Worm (Caenorhabditis elegans) whole organism, L2 larva: ENCODE results near the gene fbxb-30.
"Not testable (repeated sequence)": the region's sequence is repeated elsewhere in the genome, so short reads cannot be mapped to it uniquely, and the experiment has no call there.

Experiments used
- C34F6.9 ChIP-seq: fragments of 150-350 bp; optimal IDR thresholded peaks from 2 replicates; lab custom pipeline; 2014; ENCODE audit warnings: missing biosample characterization, missing genetic modification characterization
- F13H6.1 ChIP-seq: sonication (generic microtip); optimal IDR thresholded peaks from 2 replicates; lab custom pipeline; 2016; ENCODE audit warnings: missing genetic modification characterization, missing compliant biosample characterization
- R02D3.7 ChIP-seq: fragments of 150-350 bp; optimal IDR thresholded peaks from 2 replicates; lab custom pipeline; 2014; ENCODE audit warnings: missing biosample characterization, missing genetic modification characterization
- Y55F3AM.14 ChIP-seq: fragments of 200-800 bp; sonication (Bioruptor generic); optimal IDR thresholded peaks from 2 replicates; lab custom pipeline; 2018; ENCODE audit warnings: mild to moderate bottlenecking, missing genetic modification characterization, missing compliant biosample characterization
- ZK546.5 ChIP-seq: sonication (generic microtip); optimal IDR thresholded peaks from 2 replicates; lab custom pipeline; 2017; ENCODE audit warnings: missing biosample characterization, missing genetic modification characterization
- aly-2 ChIP-seq: fragments of 150-350 bp; optimal IDR thresholded peaks from 2 replicates; lab custom pipeline; 2014; ENCODE audit warnings: missing biosample characterization, missing genetic modification characterization
- ama-1 ChIP-seq: fragments of 150-350 bp; optimal IDR thresholded peaks from 2 replicates; lab custom pipeline; 2018; ENCODE audit warnings: inconsistent platforms
- blmp-1 ChIP-seq: sonication (generic microtip); optimal IDR thresholded peaks from 2 replicates; lab custom pipeline; 2017; ENCODE audit warnings: missing genetic modification characterization, mild to moderate bottlenecking, missing compliant biosample characterization, antibody characterized with exemption, moderate library complexity; ENCODE audit not compliant: insufficient read depth
- ceh-82 ChIP-seq: fragments of 150-350 bp; optimal IDR thresholded peaks from 2 replicates; lab custom pipeline; 2014; ENCODE audit warnings: missing biosample characterization, missing genetic modification characterization
- dmd-4 ChIP-seq: sonication (generic microtip); optimal IDR thresholded peaks from 2 replicates; lab custom pipeline; 2017; ENCODE audit warnings: missing biosample characterization, missing genetic modification characterization
- egl-27 ChIP-seq: sonication (generic microtip); optimal IDR thresholded peaks from 3 replicates; lab custom pipeline; 2017; ENCODE audit warnings: missing biosample characterization, missing genetic modification reagents, missing genetic modification characterization
- elt-1 ChIP-seq: fragments of 150-350 bp; optimal IDR thresholded peaks from 2 replicates; lab custom pipeline; 2014; ENCODE audit warnings: missing biosample characterization, missing genetic modification characterization
- fos-1 ChIP-seq: fragments of 150-350 bp; optimal IDR thresholded peaks from 2 replicates; lab custom pipeline; 2014; ENCODE audit warnings: missing biosample characterization, missing genetic modification characterization
- gmeb-1 ChIP-seq: fragments of 150-350 bp; optimal IDR thresholded peaks from 2 replicates; lab custom pipeline; 2014; ENCODE audit warnings: missing biosample characterization, missing genetic modification characterization
- lin-39 ChIP-seq: fragments of 150-350 bp; optimal IDR thresholded peaks from 2 replicates; lab custom pipeline; 2014; ENCODE audit warnings: missing biosample characterization, missing genetic modification reagents, missing genetic modification characterization
- lsy-2 ChIP-seq, 2 experiments: fragments of 150-350 bp in 1 of 2; sonication (generic microtip) in 1 of 2; optimal IDR thresholded peaks; 2 replicates each; lab custom pipeline; 2014 to 2017; ENCODE audit warnings: missing biosample characterization in 2 of 2, missing genetic modification characterization in 2 of 2
- mab-5 ChIP-seq: fragments of 150-350 bp; optimal IDR thresholded peaks from 2 replicates; lab custom pipeline; 2014; ENCODE audit warnings: missing biosample characterization, missing genetic modification characterization
- mbf-1 ChIP-seq: sonication (generic microtip); optimal IDR thresholded peaks from 2 replicates; lab custom pipeline; 2017; ENCODE audit warnings: missing biosample characterization, missing genetic modification characterization
- nhr-10 ChIP-seq: sonication (generic microtip); optimal IDR thresholded peaks from 2 replicates; lab custom pipeline; 2017; ENCODE audit warnings: missing biosample characterization, missing genetic modification characterization
- nhr-12 ChIP-seq: fragments of 150-350 bp; optimal IDR thresholded peaks from 2 replicates; lab custom pipeline; 2014; ENCODE audit warnings: missing biosample characterization, missing genetic modification characterization
- nhr-21 ChIP-seq: fragments of 150-350 bp; optimal IDR thresholded peaks from 2 replicates; lab custom pipeline; 2014; ENCODE audit warnings: missing biosample characterization, missing genetic modification characterization
- nhr-23 ChIP-seq: fragments of 150-350 bp; optimal IDR thresholded peaks from 2 replicates; lab custom pipeline; 2014; ENCODE audit warnings: missing biosample characterization, missing genetic modification reagents, missing genetic modification characterization
- nhr-237 ChIP-seq: fragments of 150-350 bp; optimal IDR thresholded peaks from 2 replicates; lab custom pipeline; 2014; ENCODE audit warnings: missing biosample characterization, missing genetic modification characterization
- nhr-6 ChIP-seq: fragments of 150-350 bp; optimal IDR thresholded peaks from 2 replicates; lab custom pipeline; 2014; ENCODE audit warnings: missing biosample characterization, missing genetic modification characterization
- nhr-77 ChIP-seq: fragments of 150-350 bp; optimal IDR thresholded peaks from 2 replicates; lab custom pipeline; 2014; ENCODE audit warnings: missing biosample characterization, missing genetic modification characterization
- sem-4 ChIP-seq: fragments of 150-350 bp; optimal IDR thresholded peaks from 2 replicates; lab custom pipeline; 2014; ENCODE audit warnings: missing biosample characterization, missing genetic modification reagents, missing genetic modification characterization
- skn-1 ChIP-seq: sonication (generic microtip); optimal IDR thresholded peaks from 2 replicates; lab custom pipeline; 2017; ENCODE audit warnings: missing biosample characterization, missing genetic modification characterization
- sma-3 ChIP-seq: sonication (generic microtip); optimal IDR thresholded peaks from 2 replicates; lab custom pipeline; 2016; ENCODE audit warnings: missing genetic modification reagents, missing genetic modification characterization, missing compliant biosample characterization
- sma-9 ChIP-seq, 2 experiments: fragments of 150-350 bp in 1 of 2; sonication (generic microtip) in 1 of 2; optimal IDR thresholded peaks; 2 replicates each; lab custom pipeline; 2014 to 2016; ENCODE audit warnings: missing genetic modification characterization in 2 of 2, mild to moderate bottlenecking in 1 of 2, missing biosample characterization in 1 of 2, missing compliant biosample characterization in 1 of 2, missing genetic modification reagents in 1 of 2, moderate library complexity in 1 of 2
- snpc-4 ChIP-seq: fragments of 150-350 bp; optimal IDR thresholded peaks from 2 replicates; lab custom pipeline; 2014; ENCODE audit warnings: missing biosample characterization, missing genetic modification characterization
- unc-39 ChIP-seq: fragments of 150-350 bp; optimal IDR thresholded peaks from 2 replicates; lab custom pipeline; 2014; ENCODE audit warnings: missing biosample characterization, missing genetic modification characterization
- ztf-11 ChIP-seq: sonication (generic microtip); optimal IDR thresholded peaks from 2 replicates; lab custom pipeline; 2017; ENCODE audit warnings: missing biosample characterization, missing genetic modification characterization
- ztf-4 ChIP-seq: fragments of 150-350 bp; optimal IDR thresholded peaks from 2 replicates; lab custom pipeline; 2014; ENCODE audit warnings: missing biosample characterization, missing genetic modification characterization

Gene fbxb-30

DNA sequence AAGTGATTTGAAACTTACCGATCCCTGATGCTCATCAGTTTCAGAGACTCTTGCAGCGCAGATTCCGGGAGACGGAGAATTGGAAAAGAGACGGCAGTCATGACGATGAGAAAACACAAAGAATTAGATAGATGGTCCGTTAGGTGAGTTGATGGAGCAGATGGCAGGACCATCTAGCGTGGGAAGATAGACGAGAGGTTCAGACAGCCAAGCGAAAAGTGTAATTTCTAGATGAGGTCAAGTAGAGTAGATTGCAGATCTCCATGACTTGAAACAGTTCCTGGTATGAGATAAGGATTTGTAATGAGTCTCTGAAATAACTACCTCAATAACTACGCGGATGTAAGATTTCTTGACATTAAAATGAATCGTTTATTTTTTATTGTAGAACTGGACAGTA is 5.1 kb downstream of the fbxb-30 start, which contains the start of gene F45D11.11:
Gene F45D11.11, minus strand, starts transcription at position 101 of the 400 bp plus-strand sequence.
- not testable (repeated sequence) for TF ChIP-seq nhr-10; lsy-2 (tag; optimal IDR thresholded peaks at IDR 0.05; lab: Kevin White, UChicago); dmd-4 (tag; lab: Kevin White, UChicago)
- TF ChIP-seq, all 48 proteins: peak for 0; not testable (repeated sequence) for 48

ce11 chrII:994231-994630 is 7.0 kb downstream of the fbxb-30 start, which contains the start of gene F45D11.7:
F45D11.7 (plus strand) TSS chrII:994531.
- not testable (repeated sequence) for TF ChIP-seq ceh-82; nhr-21; lin-39 (tag; lab: Kevin White, UChicago)

DNA sequence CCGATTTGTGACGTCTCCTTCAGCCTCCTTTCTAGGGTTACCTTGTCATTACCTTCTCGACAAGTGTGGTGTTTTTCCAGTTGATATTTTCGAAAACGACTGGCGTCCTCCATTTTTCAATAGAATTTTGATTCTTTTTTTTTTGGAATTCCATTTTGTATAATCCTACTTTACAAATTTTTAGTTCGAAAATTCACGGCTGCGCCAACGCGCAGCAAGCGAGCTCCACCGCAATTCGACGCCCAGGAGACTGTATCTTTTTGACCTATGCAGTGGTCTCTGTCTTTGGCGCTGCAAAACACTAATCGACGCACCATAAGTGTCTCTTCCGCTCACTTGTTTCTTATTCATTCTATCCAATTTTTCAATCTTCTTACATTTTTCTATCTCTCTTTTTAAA is 10.0 kb downstream of the fbxb-30 start, which contains the start of gene fbxc-42:
Gene fbxc-42, plus strand, starts transcription at position 301 of the 400 bp plus-strand sequence.
- TF ChIP-seq dmd-4 (tag; lab: Kevin White, UChicago): no peak
- no peak for TF ChIP-seq ama-1 (lab: Kevin White, UChicago)
- TF ChIP-seq mbf-1 (tag; lab: Kevin White, UChicago): no peak
- no peak for TF ChIP-seq blmp-1 (tag; lab: Kevin White, UChicago)
- TF ChIP-seq unc-39 (tag; lab: Kevin White, UChicago): no peak
- TF ChIP-seq skn-1 (tag; lab: Kevin White, UChicago): no peak
- no peak for TF ChIP-seq ztf-11 (tag; lab: Kevin White, UChicago)
- no peak for TF ChIP-seq R02D3.7
- no peak for TF ChIP-seq nhr-237 (tag; lab: Kevin White, UChicago)
- no peak for TF ChIP-seq sma-9 (GFP tag; optimal IDR thresholded peaks at IDR 0.05; lab: Kevin White, UChicago)
- no peak for TF ChIP-seq sma-9 (tag; optimal IDR thresholded peaks at IDR 0.05; lab: Kevin White, UChicago)
- TF ChIP-seq sma-3 (GFP tag; lab: Kevin White, UChicago): no peak
- TF ChIP-seq ceh-82: no peak
- no peak for TF ChIP-seq fos-1 (tag; lab: Kevin White, UChicago)
- TF ChIP-seq nhr-6 (tag; lab: Kevin White, UChicago): no peak
- TF ChIP-seq ZK546.5 (tag; lab: Kevin White, UChicago): no peak
- TF ChIP-seq gmeb-1: no peak
- TF ChIP-seq elt-1 (tag; lab: Kevin White, UChicago): no peak
- TF ChIP-seq C34F6.9 (tag; lab: Kevin White, UChicago): no peak
- no peak for TF ChIP-seq mab-5 (tag; lab: Kevin White, UChicago)
- TF ChIP-seq sem-4 (tag; lab: Kevin White, UChicago): no peak

- TF ChIP-seq mbf-1 (tag; lab: Kevin White, UChicago): no peak
- TF ChIP-seq mab-5 (tag; lab: Kevin White, UChicago): no peak
- no peak for TF ChIP-seq nhr-12 (tag; lab: Kevin White, UChicago)
- TF ChIP-seq sem-4 (tag; lab: Kevin White, UChicago): no peak
- TF ChIP-seq nhr-77: no peak
- no peak for TF ChIP-seq snpc-4 (tag; lab: Kevin White, UChicago)
- no peak for TF ChIP-seq nhr-21
- no peak for TF ChIP-seq sma-3 (GFP tag; lab: Kevin White, UChicago)
- no peak for TF ChIP-seq elt-1 (tag; lab: Kevin White, UChicago)
- no peak for TF ChIP-seq blmp-1 (tag; lab: Kevin White, UChicago)
- TF ChIP-seq nhr-237 (tag; lab: Kevin White, UChicago): no peak
- no peak for TF ChIP-seq nhr-23 (tag; lab: Kevin White, UChicago)
- TF ChIP-seq F13H6.1 (tag; lab: Kevin White, UChicago): no peak
- no peak for TF ChIP-seq R02D3.7
- no peak for TF ChIP-seq aly-2 (tag; lab: Kevin White, UChicago)
- no peak for TF ChIP-seq ztf-4 (tag; lab: Kevin White, UChicago)
- TF ChIP-seq fos-1 (tag; lab: Kevin White, UChicago): no peak
- no peak for TF ChIP-seq Y55F3AM.14 (GFP tag; lab: Kevin White, UChicago)
- no peak for TF ChIP-seq skn-1 (tag; lab: Kevin White, UChicago)
These were observed 12.8 kb downstream of the fbxb-30 start, which contains the start of gene fbxc-39 for ce11 chrII:988437-988836. fbxc-39 (plus strand) TSS chrII:988737.

DNA sequence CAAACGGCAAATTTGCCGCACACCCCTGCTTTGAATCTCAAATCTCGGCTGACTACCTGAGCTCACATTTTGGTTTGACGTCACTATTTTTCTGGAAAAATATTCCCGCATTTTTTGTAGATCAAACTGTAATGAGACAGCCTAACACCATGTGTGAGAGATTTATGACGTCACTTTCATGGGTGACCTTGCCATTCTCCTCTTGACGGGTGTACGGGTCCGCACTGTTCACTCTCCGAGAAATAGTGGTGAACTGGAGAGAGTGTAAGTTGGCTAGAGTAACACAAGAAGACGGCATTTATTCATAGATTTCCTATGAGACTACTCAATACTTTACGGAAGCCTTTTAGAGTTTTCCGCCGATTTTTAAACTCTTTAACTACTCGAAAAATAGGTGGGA is 15.5 kb downstream of the fbxb-30 start, which contains the start of gene fbxc-40:
Gene fbxc-40, plus strand, starts transcription at position 301 of the 400 bp plus-strand sequence.
- TF ChIP-seq skn-1, lin-39, egl-27 (tag; lab: Kevin White, UChicago): not testable (repeated sequence)
